Fruit fly (Drosophila melanogaster): Measurements from ENCODE around the gene Eip93F.

Eip93F gene

dm6 chr3R:21970538-21971080 is 21.7 kb downstream of the Eip93F start:
- TF ChIP-seq CG33017 (tag; optimal IDR thresholded peaks at IDR 0.05) (no peak), Crg-1 (GFP tag; optimal IDR thresholded peaks at IDR 0.05) (no peak), bab1 (GFP tag; optimal IDR thresholded peaks at IDR 0.05) (no peak), CG12768 (GFP tag; optimal IDR thresholded peaks at IDR 0.05) (no peak), ovo (GFP tag; optimal IDR thresholded peaks at IDR 0.05) (no peak), CG7101 (tag; optimal IDR thresholded peaks at IDR 0.05) (no peak), toe (GFP tag; optimal IDR thresholded peaks at IDR 0.05) (no peak), Mnt (GFP tag; optimal IDR thresholded peaks at IDR 0.05) (no peak), cic (GFP tag; optimal IDR thresholded peaks at IDR 0.05) (peak; percentile 36), pad (GFP tag; optimal IDR thresholded peaks at IDR 0.05) (no peak), kay (GFP tag; ENCODE audit: borderline replicate concordance) (peak; percentile 76), CG7045 (GFP tag; optimal IDR thresholded peaks at IDR 0.05) (no peak), CG14711 (tag; optimal IDR thresholded peaks at IDR 0.05) (peak; percentile 6), Clk (GFP tag; optimal IDR thresholded peaks at IDR 0.05) (no peak), CG1620 (GFP tag; optimal IDR thresholded peaks at IDR 0.05) (no peak), tj (GFP tag; optimal IDR thresholded peaks at IDR 0.05) (no peak), CG5204 (GFP tag; optimal IDR thresholded peaks at IDR 0.05) (no peak), cnc (optimal IDR thresholded peaks at IDR 0.05) (peak in 1 of 2 experiments; percentile 32), Hr96 (GFP tag; optimal IDR thresholded peaks at IDR 0.05) (no peak), CG11617 (GFP tag; optimal IDR thresholded peaks at IDR 0.05) (no peak)

dm6 chr3R:21971141-21971540 is 22.2 kb downstream of the Eip93F start:
- no peak for TF ChIP-seq toe (GFP tag; optimal IDR thresholded peaks at IDR 0.05)
- peak; percentile 36 for TF ChIP-seq CG12768 (GFP tag; optimal IDR thresholded peaks at IDR 0.05)

dm6 chr3R:21971553-21971952 is 22.6 kb downstream of the Eip93F start:
- TF ChIP-seq kay (GFP tag; ENCODE audit: borderline replicate concordance) (peak; percentile 98), CG5204 (GFP tag; optimal IDR thresholded peaks at IDR 0.05) (no peak), cic (GFP tag; optimal IDR thresholded peaks at IDR 0.05) (no peak), toe (GFP tag; optimal IDR thresholded peaks at IDR 0.05) (no peak), CG14711 (tag; optimal IDR thresholded peaks at IDR 0.05) (no peak)

dm6 chr3R:21972069-21972468 is 23.2 kb downstream of the Eip93F start:
- TF ChIP-seq cnc (optimal IDR thresholded peaks at IDR 0.05) = no peak
- TF ChIP-seq CG12768 (GFP tag; optimal IDR thresholded peaks at IDR 0.05) = peak; percentile 86
- peak; percentile 3 for TF ChIP-seq ovo (GFP tag; optimal IDR thresholded peaks at IDR 0.05)
- TF ChIP-seq Clk (GFP tag; optimal IDR thresholded peaks at IDR 0.05) = no peak
- peak; percentile 10 for TF ChIP-seq CG7045 (GFP tag; optimal IDR thresholded peaks at IDR 0.05)
- TF ChIP-seq CG7101 (tag; optimal IDR thresholded peaks at IDR 0.05) = peak; percentile 45
- peak; percentile 61 for TF ChIP-seq Mnt (GFP tag; optimal IDR thresholded peaks at IDR 0.05)
- peak; percentile 47 for TF ChIP-seq CG11617 (GFP tag; optimal IDR thresholded peaks at IDR 0.05)
- peak; percentile 46 for TF ChIP-seq CG14711 (tag; optimal IDR thresholded peaks at IDR 0.05)
- TF ChIP-seq Crg-1 (GFP tag; optimal IDR thresholded peaks at IDR 0.05) = no peak
- TF ChIP-seq kay (GFP tag; ENCODE audit: borderline replicate concordance) = no peak
- no peak for TF ChIP-seq toe (GFP tag; optimal IDR thresholded peaks at IDR 0.05)
- peak; percentile 55 for TF ChIP-seq bab1 (GFP tag; optimal IDR thresholded peaks at IDR 0.05)
- TF ChIP-seq CG1620 (GFP tag; optimal IDR thresholded peaks at IDR 0.05) = no peak
- TF ChIP-seq pad (GFP tag; optimal IDR thresholded peaks at IDR 0.05) = peak; percentile 80
- peak; percentile 78 for TF ChIP-seq tj (GFP tag; optimal IDR thresholded peaks at IDR 0.05)
- TF ChIP-seq cic (GFP tag; optimal IDR thresholded peaks at IDR 0.05) = peak; percentile 83
- no peak for TF ChIP-seq Hr96 (GFP tag; optimal IDR thresholded peaks at IDR 0.05)
- TF ChIP-seq CG5204 (GFP tag; optimal IDR thresholded peaks at IDR 0.05) = no peak
- peak; percentile 57 for TF ChIP-seq CG33017 (tag; optimal IDR thresholded peaks at IDR 0.05)

dm6 chr3R:21973029-21973428 is 24.1 kb downstream of the Eip93F start:
- TF ChIP-seq pad (GFP tag; optimal IDR thresholded peaks at IDR 0.05) (no peak), toe (GFP tag; optimal IDR thresholded peaks at IDR 0.05) (no peak), CG7101 (tag; optimal IDR thresholded peaks at IDR 0.05) (no peak), CG33017 (tag; optimal IDR thresholded peaks at IDR 0.05) (no peak), kay (GFP tag; ENCODE audit: borderline replicate concordance) (peak; percentile 68), CG1620 (GFP tag; optimal IDR thresholded peaks at IDR 0.05) (no peak), tj (GFP tag; optimal IDR thresholded peaks at IDR 0.05) (peak; percentile 29), Crg-1 (GFP tag; optimal IDR thresholded peaks at IDR 0.05) (no peak)

- TF ChIP-seq Mnt (GFP tag; optimal IDR thresholded peaks at IDR 0.05) (no peak), cic (GFP tag; optimal IDR thresholded peaks at IDR 0.05) (no peak), toe (GFP tag; optimal IDR thresholded peaks at IDR 0.05) (no peak), ovo (GFP tag; optimal IDR thresholded peaks at IDR 0.05) (no peak), CG11617 (GFP tag; optimal IDR thresholded peaks at IDR 0.05) (no peak), CG12768 (GFP tag; optimal IDR thresholded peaks at IDR 0.05) (no peak), pad (GFP tag; optimal IDR thresholded peaks at IDR 0.05) (no peak), CG33017 (tag; optimal IDR thresholded peaks at IDR 0.05) (no peak), CG14711 (tag; optimal IDR thresholded peaks at IDR 0.05) (no peak), CG7045 (GFP tag; optimal IDR thresholded peaks at IDR 0.05) (no peak), CG1620 (GFP tag; optimal IDR thresholded peaks at IDR 0.05) (no peak), cnc (optimal IDR thresholded peaks at IDR 0.05) (no peak), CG5204 (GFP tag; optimal IDR thresholded peaks at IDR 0.05) (no peak), tj (GFP tag; optimal IDR thresholded peaks at IDR 0.05) (no peak), Clk (GFP tag; optimal IDR thresholded peaks at IDR 0.05) (no peak), bab1 (GFP tag; optimal IDR thresholded peaks at IDR 0.05) (no peak), kay (GFP tag; ENCODE audit: borderline replicate concordance) (no peak), Crg-1 (GFP tag; optimal IDR thresholded peaks at IDR 0.05) (no peak), CG7101 (tag; optimal IDR thresholded peaks at IDR 0.05) (no peak)
Observed at dm6 chr3R:21976355-21976858, 27.5 kb downstream of the Eip93F start.

Data from whole organism, adult.